Worm (Caenorhabditis elegans): Measurements from ENCODE around the gene scl-6.
A peak's percentile ranks its signal among the peaks of the same experiment; 100 is the strongest.

ce11 chrIV:13089671-13090242 is 21.2 kb downstream of the scl-6 start:
- TF ChIP-seq tbx-37 (GFP tag; conservative IDR thresholded peaks at IDR 0.05) (no peak), ama-1 (optimal IDR thresholded peaks at IDR 0.05) (no peak), flt-1 (GFP tag; IDR thresholded peaks at IDR 0.05) (no peak), B0310.2 (tag; optimal IDR thresholded peaks at IDR 0.05) (no peak), hmg-4 (GFP tag; optimal IDR thresholded peaks at IDR 0.05) (peak; percentile 42), tbx-11 (GFP tag; IDR thresholded peaks at IDR 0.05) (no peak), ceh-13 (GFP tag; optimal IDR thresholded peaks at IDR 0.05) (no peak), F13C5.2 (tag; optimal IDR thresholded peaks at IDR 0.05) (no peak), ets-7 (tag; optimal IDR thresholded peaks at IDR 0.05) (no peak), pes-1 (GFP tag; IDR thresholded peaks at IDR 0.05) (no peak), aly-1 (tag; optimal IDR thresholded peaks at IDR 0.05) (no peak)
